Worm (Caenorhabditis elegans) whole organism, early embryonic: ENCODE measurements around the gene C05D9.3.

Experiments used
- ama-1 ChIP-seq: fragments of 150-350 bp; optimal IDR thresholded peaks from 2 replicates; lab custom pipeline; 2014
- ceh-36 ChIP-seq: sonication (generic microtip); optimal IDR thresholded peaks from 2 replicates; lab custom pipeline; 2016; ENCODE audit warnings: missing genetic modification characterization, inconsistent platforms, missing compliant biosample characterization
- tbx-11 ChIP-seq: fragments of 200-800 bp; sonication (Bioruptor generic); IDR thresholded peaks from 2 replicates; pipeline ENCODE4 v1.3.6; 2022; ENCODE audit warnings: missing genetic modification characterization, missing compliant biosample characterization

ce11 chrX:1068986-1069385 lies 42.7 kb upstream of the C05D9.3 start, which contains the start of gene mksr-1:
- TF ChIP-seq ama-1 (lab: Kevin White, UChicago) (no peak), tbx-11 (GFP tag; lab: Robert Waterston, UW) (no peak), ceh-36 (tag; lab: Kevin White, UChicago) (no peak)
